Worm (Caenorhabditis elegans): ENCODE data around the gene dhc-4.

DNA sequence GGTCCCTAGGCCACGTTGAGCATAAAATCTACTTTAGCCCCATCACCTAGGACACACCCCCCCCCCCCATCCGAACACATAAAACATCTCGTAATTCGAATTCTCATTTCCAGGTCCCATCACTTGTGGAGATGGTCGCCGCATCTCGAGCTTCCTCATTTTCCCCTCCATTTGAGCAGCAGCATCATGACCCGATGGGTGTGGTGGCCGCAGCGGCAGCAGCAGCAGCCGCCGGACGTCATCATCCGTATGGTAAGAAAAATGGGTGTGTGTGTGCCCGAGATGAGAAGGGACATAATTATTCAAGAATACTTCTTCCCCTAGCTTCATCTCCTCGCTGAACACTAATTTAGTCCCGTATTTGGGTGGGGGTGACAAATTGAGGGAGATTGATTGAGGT, 48.3 kb upstream of the dhc-4 start:
- TF ChIP-seq skn-1 (tag; optimal IDR thresholded peaks at IDR 0.05) (no peak), lin-39 (tag; optimal IDR thresholded peaks at IDR 0.05) (no peak), snpc-4 (tag; optimal IDR thresholded peaks at IDR 0.05) (no peak), ama-1 (optimal IDR thresholded peaks at IDR 0.05) (no peak), nhr-90 (tag; optimal IDR thresholded peaks at IDR 0.05; ENCODE audit: poor library complexity) (no peak), egl-13 (tag; optimal IDR thresholded peaks at IDR 0.05) (no peak), jun-1 (tag; optimal IDR thresholded peaks at IDR 0.05) (no peak), mdl-1 (tag; optimal IDR thresholded peaks at IDR 0.05) (no peak), unc-86 (tag; optimal IDR thresholded peaks at IDR 0.05) (no peak), nhr-47 (tag; optimal IDR thresholded peaks at IDR 0.05) (no peak), isw-1 (GFP tag; IDR thresholded peaks at IDR 0.05) (no peak), pag-3 (tag; optimal IDR thresholded peaks at IDR 0.05; ENCODE audit: borderline replicate concordance, insufficient read depth) (no peak), egl-27 (tag; optimal IDR thresholded peaks at IDR 0.05) (no peak), hlh-17 (GFP tag; optimal IDR thresholded peaks at IDR 0.05; ENCODE audit: borderline replicate concordance) (no peak)
